Worm (Caenorhabditis elegans): ENCODE data around the gene W02F12.2.
A peak's percentile ranks its signal among the peaks of the same experiment; 100 is the strongest.

Gene W02F12.2

ce11 chrV:6697552-6697951, at the start of gene W02F12.2:
TSS of gene W02F12.2 (minus strand) at chrV:6697652.
- TF ChIP-seq hlh-30 (tag; optimal IDR thresholded peaks at IDR 0.05; ENCODE audit: insufficient read depth) (peak; percentile 27), lim-7 (GFP tag; IDR thresholded peaks at IDR 0.05) (no peak)

DNA sequence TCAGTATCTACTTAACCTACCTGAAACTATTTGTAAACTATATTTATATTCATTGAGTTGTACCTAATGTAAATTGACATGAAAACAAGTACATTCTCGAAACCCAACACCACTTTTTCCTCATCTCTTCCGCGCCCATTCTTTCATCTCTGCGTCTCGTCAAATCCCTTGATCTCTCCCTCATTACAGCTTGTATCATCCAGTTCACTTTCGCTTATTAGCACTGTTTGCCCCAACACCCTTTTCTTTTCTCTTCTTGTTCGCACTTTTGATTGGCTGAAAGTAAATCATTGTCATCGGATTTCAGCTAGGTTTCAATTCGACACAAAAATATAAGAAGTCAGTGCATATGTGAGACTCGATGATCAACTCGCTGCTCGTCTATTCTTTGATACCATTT, 47.3 kb upstream of the W02F12.2 start, which contains the start of gene T25F10.3:
T25F10.3 (plus strand) TSS at position 308 of the 400 bp plus-strand sequence.
- TF ChIP-seq jun-1 (tag; optimal IDR thresholded peaks at IDR 0.05) (no peak), ztf-7 (tag; optimal IDR thresholded peaks at IDR 0.05) (no peak), ztf-11 (tag; optimal IDR thresholded peaks at IDR 0.05) (no peak), nhr-42 (GFP tag; IDR thresholded peaks at IDR 0.05) (no peak), F10B5.3 (tag; optimal IDR thresholded peaks at IDR 0.05) (no peak), D1046.2 (GFP tag; IDR thresholded peaks at IDR 0.05) (no peak), rbr-2 (tag; optimal IDR thresholded peaks at IDR 0.05) (no peak), ama-1 (optimal IDR thresholded peaks at IDR 0.05) (no peak), duxl-1 (tag; optimal IDR thresholded peaks at IDR 0.05; ENCODE audit: poor library complexity) (no peak), lin-39 (tag; optimal IDR thresholded peaks at IDR 0.05) (no peak), madf-9 (GFP tag; conservative IDR thresholded peaks at IDR 0.05) (no peak), ZK546.5 (tag; optimal IDR thresholded peaks at IDR 0.05) (no peak), ceh-62 (tag; optimal IDR thresholded peaks at IDR 0.05) (no peak), nhr-111 (GFP tag; optimal IDR thresholded peaks at IDR 0.05) (no peak), nhr-28 (tag; optimal IDR thresholded peaks at IDR 0.05) (no peak), vab-7 (GFP tag; IDR thresholded peaks at IDR 0.05) (no peak), nhr-76 (tag; optimal IDR thresholded peaks at IDR 0.05) (no peak), pqm-1 (tag; optimal IDR thresholded peaks at IDR 0.05) (no peak)

- peak; percentile 22 for TF ChIP-seq mep-1 (tag; optimal IDR thresholded peaks at IDR 0.05)
- TF ChIP-seq nhr-48 (tag; optimal IDR thresholded peaks at IDR 0.05) = peak; percentile 34
- peak; percentile 18 for TF ChIP-seq nhr-28 (tag; optimal IDR thresholded peaks at IDR 0.05)
- TF ChIP-seq unc-62 (GFP tag; optimal IDR thresholded peaks at IDR 0.05 in 1 of 2) = peak in 1 of 2 experiments; percentile 71
- TF ChIP-seq unc-62 (tag; optimal IDR thresholded peaks at IDR 0.05) = no peak
- peak; percentile 5 for TF ChIP-seq nhr-25 (tag; optimal IDR thresholded peaks at IDR 0.05; ENCODE audit: borderline replicate concordance, insufficient read depth)
- TF ChIP-seq dmd-6 (GFP tag; IDR thresholded peaks at IDR 0.05) = 0 out of 2 replicates have a peak, but pooled peaks have one; percentile 10
- no peak for TF ChIP-seq spr-3 (GFP tag; optimal IDR thresholded peaks at IDR 0.05)
- no peak for TF ChIP-seq F49E8.2 (tag; optimal IDR thresholded peaks at IDR 0.05; ENCODE audit: borderline replicate concordance)
- no peak for TF ChIP-seq vab-7 (GFP tag; IDR thresholded peaks at IDR 0.05)
- TF ChIP-seq cey-2 (tag; optimal IDR thresholded peaks at IDR 0.05; ENCODE audit: borderline replicate concordance, insufficient read depth) = peak; percentile 4
- no peak for TF ChIP-seq R02D3.7 (tag; optimal IDR thresholded peaks at IDR 0.05)
- TF ChIP-seq hlh-11 (tag; optimal IDR thresholded peaks at IDR 0.05) = peak; percentile 14
These were observed 39.4 kb upstream of the W02F12.2 start for ce11 chrV:6736877-6737276.

- TF ChIP-seq nhr-25 (tag; optimal IDR thresholded peaks at IDR 0.05; ENCODE audit: borderline replicate concordance, insufficient read depth) (peak; percentile 0), unc-62 (GFP tag; optimal IDR thresholded peaks at IDR 0.05 in 1 of 2) (peak in 1 of 2 experiments; percentile 41), unc-62 (tag; optimal IDR thresholded peaks at IDR 0.05) (no peak), mdl-1 (tag; optimal IDR thresholded peaks at IDR 0.05) (no peak)
These were observed 38.7 kb upstream of the W02F12.2 start for ce11 chrV:6736108-6736507.

DNA sequence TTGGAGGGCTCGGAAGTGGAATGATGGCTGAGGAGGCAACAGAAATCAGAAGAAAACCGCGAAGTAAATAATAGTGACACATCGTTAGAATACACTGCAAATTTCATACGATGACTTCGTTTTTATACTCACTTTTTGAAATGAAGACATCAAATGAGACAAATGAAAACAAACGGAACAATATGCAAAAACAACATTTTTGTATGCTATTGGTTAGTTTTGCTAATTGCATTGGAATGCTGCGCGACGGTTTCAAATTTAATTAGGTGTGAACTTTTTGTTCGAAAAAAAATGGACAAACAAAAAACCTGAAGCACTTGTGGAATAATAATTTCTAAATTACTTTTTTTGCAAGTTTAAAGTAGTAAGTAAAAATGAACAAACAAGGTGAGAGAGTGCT, 35.5 kb upstream of the W02F12.2 start, which contains the start of gene grl-8:
grl-8 (minus strand) TSS at position 101 of the 400 bp plus-strand sequence.
- TF ChIP-seq ama-1 (optimal IDR thresholded peaks at IDR 0.05) (no peak), F49E8.2 (tag; optimal IDR thresholded peaks at IDR 0.05; ENCODE audit: borderline replicate concordance) (no peak), ceh-28 (tag; optimal IDR thresholded peaks at IDR 0.05) (no peak), spr-3 (GFP tag; optimal IDR thresholded peaks at IDR 0.05) (no peak), mdl-1 (tag; optimal IDR thresholded peaks at IDR 0.05) (no peak), nhr-237 (tag; optimal IDR thresholded peaks at IDR 0.05) (no peak)

All from whole organism, L4 larva.